Worm (Caenorhabditis elegans): ENCODE data around the gene C41C4.9.

Gene C41C4.9

ce11 chrII:8075324-8075810, 32.1 kb upstream of the C41C4.9 start, which contains the start of gene K02C4.2:
Gene K02C4.2, plus strand, starts transcription at chrII:8075760.
- TF ChIP-seq lin-15B (tag; optimal IDR thresholded peaks at IDR 0.05) = peak; percentile 36
- TF ChIP-seq nhr-28 (tag; optimal IDR thresholded peaks at IDR 0.05) = no peak
- peak; percentile 86 for TF ChIP-seq egl-27 (tag; optimal IDR thresholded peaks at IDR 0.05)
- TF ChIP-seq elt-2 (tag; optimal IDR thresholded peaks at IDR 0.05) = peak; percentile 76
- peak; percentile 58 for TF ChIP-seq jun-1 (tag; optimal IDR thresholded peaks at IDR 0.05)
- peak; percentile 35 for TF ChIP-seq hmg-11 (tag; optimal IDR thresholded peaks at IDR 0.05)
- no peak for TF ChIP-seq mdl-1 (tag; optimal IDR thresholded peaks at IDR 0.05)
- TF ChIP-seq egl-5 (tag; optimal IDR thresholded peaks at IDR 0.05) = peak; percentile 67
- TF ChIP-seq nhr-43 (tag; optimal IDR thresholded peaks at IDR 0.05; ENCODE audit: poor library complexity, severe bottlenecking) = peak; percentile 61
- peak; percentile 85 for TF ChIP-seq nhr-25 (tag; optimal IDR thresholded peaks at IDR 0.05)
- no peak for TF ChIP-seq nhr-76 (tag; optimal IDR thresholded peaks at IDR 0.05)
- TF ChIP-seq unc-39 (tag; optimal IDR thresholded peaks at IDR 0.05) = no peak
- peak; percentile 44 for TF ChIP-seq skn-1 (tag; optimal IDR thresholded peaks at IDR 0.05)
- peak; percentile 6 for TF ChIP-seq R02D3.7 (tag; optimal IDR thresholded peaks at IDR 0.05)
- TF ChIP-seq ama-1 (optimal IDR thresholded peaks at IDR 0.05) = peak; percentile 43
- peak; percentile 60 for TF ChIP-seq tbx-2 (tag; optimal IDR thresholded peaks at IDR 0.05)
- no peak for TF ChIP-seq nhr-237 (tag; optimal IDR thresholded peaks at IDR 0.05)
- TF ChIP-seq ceh-9 (tag; optimal IDR thresholded peaks at IDR 0.05) = no peak
- TF ChIP-seq nhr-23 (tag; optimal IDR thresholded peaks at IDR 0.05) = peak; percentile 55
- peak; percentile 52 for TF ChIP-seq nhr-77 (tag; optimal IDR thresholded peaks at IDR 0.05)
- TF ChIP-seq eor-1 (tag; optimal IDR thresholded peaks at IDR 0.05) = no peak
- TF ChIP-seq nhr-12 (tag; optimal IDR thresholded peaks at IDR 0.05) = no peak
- no peak for TF ChIP-seq nhr-67 (tag; optimal IDR thresholded peaks at IDR 0.05)
- TF ChIP-seq pha-4 (tag; optimal IDR thresholded peaks at IDR 0.05) = peak; percentile 82
- TF ChIP-seq lin-39 (tag; optimal IDR thresholded peaks at IDR 0.05) = peak; percentile 85
- TF ChIP-seq pqm-1 (tag; optimal IDR thresholded peaks at IDR 0.05) = peak; percentile 55
- no peak for TF ChIP-seq fkh-10 (GFP tag; optimal IDR thresholded peaks at IDR 0.05)
- no peak for TF ChIP-seq fos-1 (tag; optimal IDR thresholded peaks at IDR 0.05)
- no peak for TF ChIP-seq ceh-28 (tag; optimal IDR thresholded peaks at IDR 0.05)
- no peak for TF ChIP-seq sea-2 (GFP tag; optimal IDR thresholded peaks at IDR 0.05)
- no peak for TF ChIP-seq elt-1 (tag; optimal IDR thresholded peaks at IDR 0.05)
- peak; percentile 86 for TF ChIP-seq lsy-12 (tag; optimal IDR thresholded peaks at IDR 0.05)
- peak; percentile 51 for TF ChIP-seq ztf-4 (tag; optimal IDR thresholded peaks at IDR 0.05)
- TF ChIP-seq nhr-11 (tag; optimal IDR thresholded peaks at IDR 0.05) = no peak
- no peak for TF ChIP-seq zag-1 (tag; optimal IDR thresholded peaks at IDR 0.05)
- TF ChIP-seq unc-62 (GFP tag; optimal IDR thresholded peaks at IDR 0.05) = no peak
- TF ChIP-seq aly-2 (tag; optimal IDR thresholded peaks at IDR 0.05) = no peak
- TF ChIP-seq nfya-1 (tag; optimal IDR thresholded peaks at IDR 0.05; ENCODE audit: insufficient read depth) = peak; percentile 73
- peak in 2 of 3 experiments; percentile 18 to 56 for TF ChIP-seq elt-3 (tag; optimal IDR thresholded peaks at IDR 0.05)
- no peak for TF ChIP-seq ZK546.5 (tag; optimal IDR thresholded peaks at IDR 0.05)
- TF ChIP-seq ztf-11 (tag; optimal IDR thresholded peaks at IDR 0.05) = no peak
- TF ChIP-seq fkh-2 (tag; optimal IDR thresholded peaks at IDR 0.05) = no peak
- peak; percentile 38 for TF ChIP-seq ceh-16 (tag; optimal IDR thresholded peaks at IDR 0.05)

DNA sequence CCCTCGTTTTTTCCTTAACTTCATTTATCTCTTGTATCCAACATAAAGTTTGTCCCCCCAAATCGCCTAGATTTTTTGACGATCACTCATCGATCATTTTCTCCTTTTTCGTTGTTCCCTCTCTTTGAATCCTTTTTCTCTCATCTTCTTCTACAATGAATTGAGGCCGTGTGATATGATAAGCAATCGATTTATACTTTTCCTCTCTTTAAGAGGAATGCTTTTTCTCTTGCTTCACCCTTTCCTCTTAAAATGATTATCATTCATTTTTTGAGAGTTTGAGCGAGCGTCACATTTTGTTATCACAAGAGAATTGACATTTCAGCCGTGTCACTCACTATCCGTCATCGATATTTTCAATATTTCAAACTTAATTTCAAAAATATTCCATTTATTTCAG, 29.4 kb upstream of the C41C4.9 start, which contains the start of gene K02C4.5:
Gene K02C4.5, plus strand, starts transcription at position 395 of the 400 bp plus-strand sequence.
- TF ChIP-seq pqm-1 (tag; optimal IDR thresholded peaks at IDR 0.05) (peak; percentile 63), skn-1 (tag; optimal IDR thresholded peaks at IDR 0.05) (peak; percentile 24), ceh-28 (tag; optimal IDR thresholded peaks at IDR 0.05) (peak; percentile 64), elt-2 (tag; optimal IDR thresholded peaks at IDR 0.05) (peak; percentile 83), aly-2 (tag; optimal IDR thresholded peaks at IDR 0.05) (no peak), nhr-23 (tag; optimal IDR thresholded peaks at IDR 0.05) (peak; percentile 67), egl-5 (tag; optimal IDR thresholded peaks at IDR 0.05) (no peak), nhr-237 (tag; optimal IDR thresholded peaks at IDR 0.05) (no peak), nhr-25 (tag; optimal IDR thresholded peaks at IDR 0.05) (peak; percentile 11), pha-4 (tag; optimal IDR thresholded peaks at IDR 0.05) (peak; percentile 12), jun-1 (tag; optimal IDR thresholded peaks at IDR 0.05) (peak; percentile 27), elt-1 (tag; optimal IDR thresholded peaks at IDR 0.05) (no peak), unc-62 (GFP tag; optimal IDR thresholded peaks at IDR 0.05) (no peak)

Data from whole organism, L3 larva.